Worm (Caenorhabditis elegans) whole organism, early embryonic: Measurements from ENCODE around the gene mdt-21.

ENCODE experiments used
- ceh-13 ChIP-seq: fragments of 200-800 bp; sonication (Bioruptor generic); optimal IDR thresholded peaks from 2 replicates; lab custom pipeline; 2018; ENCODE audit warnings: mild to moderate bottlenecking, missing genetic modification characterization, missing compliant biosample characterization
- pes-1 ChIP-seq: fragments of 200-800 bp; sonication (Bioruptor generic); IDR thresholded peaks from 2 replicates; pipeline ENCODE4 v1.3.6; 2022; ENCODE audit warnings: missing genetic modification reagents, missing genetic modification characterization, missing compliant biosample characterization
- sea-1 ChIP-seq: fragments of 200-800 bp; sonication (Bioruptor generic); conservative IDR thresholded peaks from 2 replicates; pipeline ENCODE4 v1.3.6; 2022; ENCODE audit warnings: missing genetic modification characterization, missing compliant biosample characterization

DNA sequence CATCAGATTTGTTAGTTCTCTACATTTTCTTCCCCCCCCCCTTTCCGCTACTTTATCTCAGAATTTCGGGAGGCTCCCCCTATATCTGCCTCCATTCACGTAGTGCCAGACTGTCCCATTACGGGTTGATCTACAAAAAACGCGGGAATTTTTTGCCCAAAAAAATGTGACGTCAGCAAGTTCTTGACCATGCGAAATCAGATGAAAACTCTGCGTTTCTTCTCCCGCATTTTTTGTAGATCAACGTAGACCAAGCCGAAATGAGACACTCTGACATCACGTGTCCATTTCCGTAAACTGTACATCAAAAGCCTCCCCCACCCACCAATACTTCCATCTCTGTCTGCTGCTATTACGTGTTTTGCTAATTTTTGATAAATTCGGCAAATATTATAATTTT, 47.2 kb downstream of the mdt-21 start:
- TF ChIP-seq pes-1 (GFP tag; lab: Robert Waterston, UW) (no peak), sea-1 (GFP tag; lab: Robert Waterston, UW) (no peak), ceh-13 (GFP tag; lab: Kevin White, UChicago) (no peak)
